Worm (Caenorhabditis elegans) whole organism, late embryonic: ENCODE data around the gene srg-36.

Source experiments
- C08G9.2 ChIP-seq: sonication (generic microtip); optimal IDR thresholded peaks from 2 replicates; lab custom pipeline; 2016; ENCODE audit warnings: mild to moderate bottlenecking, missing genetic modification characterization, moderate library complexity, missing compliant biosample characterization
- T23F11.4 ChIP-seq: fragments of 200-800 bp; sonication (Bioruptor generic); optimal IDR thresholded peaks from 2 replicates; lab custom pipeline; 2018; ENCODE audit warnings: mild to moderate bottlenecking, missing genetic modification characterization, missing compliant biosample characterization
- ahr-1 ChIP-seq: sonication (generic microtip); optimal IDR thresholded peaks from 2 replicates; lab custom pipeline; 2016; ENCODE audit warnings: missing genetic modification characterization, missing compliant biosample characterization
- ama-1 ChIP-seq: fragments of 150-350 bp; optimal IDR thresholded peaks from 2 replicates; lab custom pipeline; 2014
- ceh-14 ChIP-seq: sonication (generic microtip); optimal IDR thresholded peaks from 2 replicates; lab custom pipeline; 2016; ENCODE audit warnings: missing genotype, missing genetic modification characterization, missing compliant biosample characterization
- ceh-18 ChIP-seq: sonication (generic microtip); optimal IDR thresholded peaks from 2 replicates; lab custom pipeline; 2016; ENCODE audit warnings: missing genetic modification characterization, missing compliant biosample characterization
- ceh-2 ChIP-seq: sonication (generic microtip); optimal IDR thresholded peaks from 2 replicates; lab custom pipeline; 2016; ENCODE audit warnings: missing genotype, missing genetic modification characterization, missing compliant biosample characterization
- ceh-22 ChIP-seq: sonication (generic microtip); optimal IDR thresholded peaks from 2 replicates; lab custom pipeline; 2017; ENCODE audit warnings: missing biosample characterization, missing genetic modification characterization
- ceh-24 ChIP-seq: sonication (generic microtip); optimal IDR thresholded peaks from 2 replicates; lab custom pipeline; 2016; ENCODE audit warnings: mild to moderate bottlenecking, missing genetic modification characterization, missing compliant biosample characterization
- ceh-30 ChIP-seq: fragments of 150-350 bp; optimal IDR thresholded peaks from 2 replicates; lab custom pipeline; 2014; ENCODE audit warnings: missing biosample characterization, missing genetic modification characterization
- ceh-31 ChIP-seq: sonication (generic microtip); optimal IDR thresholded peaks from 2 replicates; lab custom pipeline; 2016; ENCODE audit warnings: missing genetic modification characterization, missing compliant biosample characterization
- ceh-34 ChIP-seq: sonication (generic microtip); optimal IDR thresholded peaks from 2 replicates; lab custom pipeline; 2016; ENCODE audit warnings: mild to moderate bottlenecking, missing genetic modification characterization, missing compliant biosample characterization
- ceh-45 ChIP-seq: fragments of 200-800 bp; sonication (Bioruptor generic); IDR thresholded peaks from 2 replicates; pipeline ENCODE4 v1.3.6; 2022; ENCODE audit warnings: missing genetic modification reagents, missing genetic modification characterization, missing compliant biosample characterization
- che-1 ChIP-seq: sonication (generic microtip); optimal IDR thresholded peaks from 2 replicates; lab custom pipeline; 2016; ENCODE audit warnings: mild to moderate bottlenecking, missing genetic modification characterization, missing compliant biosample characterization
- dmd-4 ChIP-seq: sonication (generic microtip); optimal IDR thresholded peaks from 2 replicates; lab custom pipeline; 2016; ENCODE audit warnings: borderline replicate concordance, missing genetic modification characterization, missing compliant biosample characterization
- elt-2 ChIP-seq: sonication (generic microtip); optimal IDR thresholded peaks from 2 replicates; lab custom pipeline; 2016; ENCODE audit warnings: missing genetic modification reagents, missing genetic modification characterization, missing compliant biosample characterization
- ets-4 ChIP-seq: sonication (generic microtip); optimal IDR thresholded peaks from 2 replicates; lab custom pipeline; 2016; ENCODE audit warnings: missing genetic modification characterization, missing compliant biosample characterization
- fkh-10 ChIP-seq: fragments of 150-350 bp; optimal IDR thresholded peaks from 2 replicates; lab custom pipeline; 2014; ENCODE audit warnings: missing biosample characterization, missing genetic modification reagents, missing genetic modification characterization
- hlh-30 ChIP-seq: sonication (generic microtip); optimal IDR thresholded peaks from 2 replicates; lab custom pipeline; 2017; ENCODE audit warnings: antibody characterized with exemption, missing genetic modification characterization, missing compliant biosample characterization; ENCODE audit not compliant: insufficient read depth
- hlh-8 ChIP-seq: sonication (generic microtip); optimal IDR thresholded peaks from 2 replicates; lab custom pipeline; 2016; ENCODE audit warnings: missing genotype, missing genetic modification characterization, missing compliant biosample characterization
- lim-6 ChIP-seq: sonication (generic microtip); optimal IDR thresholded peaks from 2 replicates; lab custom pipeline; 2016; ENCODE audit warnings: missing genetic modification characterization, missing compliant biosample characterization
- lin-11 ChIP-seq: fragments of 200-800 bp; sonication (Bioruptor generic); optimal IDR thresholded peaks from 2 replicates; lab custom pipeline; 2018; ENCODE audit warnings: mild to moderate bottlenecking, missing genetic modification characterization, missing compliant biosample characterization
- nhr-232 ChIP-seq: sonication (generic microtip); optimal IDR thresholded peaks from 2 replicates; lab custom pipeline; 2016; ENCODE audit warnings: missing genetic modification characterization, missing compliant biosample characterization
- odd-2 ChIP-seq: sonication (generic microtip); optimal IDR thresholded peaks from 2 replicates; lab custom pipeline; 2017; ENCODE audit warnings: antibody characterized with exemption, mild to moderate bottlenecking, missing genetic modification characterization, missing compliant biosample characterization
- pag-3 ChIP-seq: sonication (generic microtip); optimal IDR thresholded peaks from 2 replicates; lab custom pipeline; 2016; ENCODE audit warnings: missing compliant biosample characterization, missing genetic modification characterization, borderline replicate concordance
- pat-9 ChIP-seq: fragments of 200-800 bp; sonication (Bioruptor generic); optimal IDR thresholded peaks from 2 replicates; lab custom pipeline; 2018; ENCODE audit warnings: mild to moderate bottlenecking, missing genetic modification characterization, moderate library complexity, missing compliant biosample characterization
- pha-2 ChIP-seq: sonication (generic microtip); optimal IDR thresholded peaks from 2 replicates; lab custom pipeline; 2017; ENCODE audit warnings: mild to moderate bottlenecking, missing genetic modification characterization, missing compliant biosample characterization
- pha-4 ChIP-seq: fragments of 150-350 bp; optimal IDR thresholded peaks from 2 replicates; lab custom pipeline; 2018; ENCODE audit warnings: missing biosample characterization, missing genetic modification reagents, missing genetic modification characterization
- pqm-1 ChIP-seq: sonication (generic microtip); optimal IDR thresholded peaks from 2 replicates; lab custom pipeline; 2016; ENCODE audit warnings: missing genetic modification characterization, missing compliant biosample characterization
- pros-1 ChIP-seq: fragments of 150-350 bp; optimal IDR thresholded peaks from 2 replicates; lab custom pipeline; 2014; ENCODE audit warnings: missing biosample characterization, missing genetic modification reagents, missing genetic modification characterization
- ref-2 ChIP-seq: sonication (generic microtip); optimal IDR thresholded peaks from 2 replicates; lab custom pipeline; 2016; ENCODE audit warnings: missing genetic modification characterization, missing compliant biosample characterization
- rnt-1 ChIP-seq: sonication (generic microtip); optimal IDR thresholded peaks from 2 replicates; lab custom pipeline; 2016; ENCODE audit warnings: missing genetic modification characterization, missing compliant biosample characterization
- sdc-2 ChIP-seq: sonication (generic microtip); optimal IDR thresholded peaks from 2 replicates; lab custom pipeline; 2016; ENCODE audit warnings: missing genotype, missing genetic modification characterization, missing compliant biosample characterization
- sox-2 ChIP-seq: fragments of 200-800 bp; sonication (Bioruptor generic); IDR thresholded peaks from 2 replicates; pipeline ENCODE4 v1.3.6; 2022; ENCODE audit warnings: missing genetic modification reagents, missing genetic modification characterization, missing compliant biosample characterization
- sox-4 ChIP-seq: sonication (generic microtip); optimal IDR thresholded peaks from 2 replicates; lab custom pipeline; 2017; ENCODE audit warnings: mild to moderate bottlenecking, missing genetic modification characterization, inconsistent platforms, missing compliant biosample characterization
- tbx-2 ChIP-seq: sonication (generic microtip); optimal IDR thresholded peaks from 2 replicates; lab custom pipeline; 2016; ENCODE audit warnings: missing genetic modification characterization, missing compliant biosample characterization
- tbx-7 ChIP-seq: sonication (generic microtip); optimal IDR thresholded peaks from 2 replicates; lab custom pipeline; 2016; ENCODE audit warnings: missing genotype, missing genetic modification characterization, missing compliant biosample characterization
- unc-86 ChIP-seq: sonication (generic microtip); optimal IDR thresholded peaks from 2 replicates; lab custom pipeline; 2016; ENCODE audit warnings: missing genetic modification characterization, missing compliant biosample characterization
- zip-5 ChIP-seq: sonication (generic microtip); optimal IDR thresholded peaks from 2 replicates; lab custom pipeline; 2016; ENCODE audit warnings: missing genetic modification characterization, missing compliant biosample characterization
- ztf-16 ChIP-seq: sonication (generic microtip); optimal IDR thresholded peaks from 2 replicates; lab custom pipeline; 2017; ENCODE audit warnings: missing genetic modification characterization, missing compliant biosample characterization

Gene srg-36

DNA sequence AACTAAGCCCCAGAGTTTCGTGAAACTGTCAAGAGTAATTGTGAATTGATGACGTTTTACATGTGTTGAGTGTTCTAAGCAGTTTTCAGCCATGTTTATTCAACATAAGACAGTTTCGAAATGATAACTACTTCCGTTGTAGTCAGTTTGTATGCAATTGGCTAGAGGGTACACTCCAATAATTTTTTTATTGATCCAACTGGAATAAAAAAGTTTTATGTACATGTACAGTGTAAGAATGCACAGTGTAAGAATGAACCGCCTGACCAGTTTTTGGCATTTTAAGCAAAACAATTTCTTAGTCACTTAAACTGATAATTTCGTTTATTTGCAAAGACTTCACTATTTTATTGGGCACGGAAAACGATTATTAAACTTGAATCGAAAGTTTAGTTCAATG is 21.0 kb downstream of the srg-36 start:
- TF ChIP-seq odd-2 (tag; lab: Kevin White, UChicago), result no peak
- no peak for TF ChIP-seq fkh-10
- TF ChIP-seq ceh-24 (tag; lab: Kevin White, UChicago), result no peak
- no peak for TF ChIP-seq sdc-2 (tag; lab: Kevin White, UChicago)
- TF ChIP-seq hlh-8 (tag; lab: Kevin White, UChicago), result no peak
- no peak for TF ChIP-seq rnt-1 (tag; lab: Kevin White, UChicago)
- no peak for TF ChIP-seq pros-1 (tag; lab: Kevin White, UChicago)
- TF ChIP-seq dmd-4 (tag; lab: Kevin White, UChicago), result no peak
- no peak for TF ChIP-seq ama-1 (lab: Kevin White, UChicago)
- no peak for TF ChIP-seq C08G9.2 (tag; lab: Kevin White, UChicago)
- no peak for TF ChIP-seq ref-2
- no peak for TF ChIP-seq che-1 (tag; lab: Kevin White, UChicago)
- no peak for TF ChIP-seq unc-86 (tag; lab: Kevin White, UChicago)
- no peak for TF ChIP-seq sox-2 (GFP tag; lab: Robert Waterston, UW)

- no peak for TF ChIP-seq ref-2
- no peak for TF ChIP-seq pat-9 (tag; lab: Kevin White, UChicago)
- peak; percentile 75 for TF ChIP-seq elt-2 (tag; lab: Kevin White, UChicago)
- no peak for TF ChIP-seq pqm-1 (tag; lab: Kevin White, UChicago)
- no peak for TF ChIP-seq ztf-16 (tag; lab: Kevin White, UChicago)
These were observed 26.3 kb downstream of the srg-36 start, which contains the start of gene ceh-37 for ce11 chrX:14207942-14208341. TSS of gene ceh-37 (minus strand) at chrX:14208000.

DNA sequence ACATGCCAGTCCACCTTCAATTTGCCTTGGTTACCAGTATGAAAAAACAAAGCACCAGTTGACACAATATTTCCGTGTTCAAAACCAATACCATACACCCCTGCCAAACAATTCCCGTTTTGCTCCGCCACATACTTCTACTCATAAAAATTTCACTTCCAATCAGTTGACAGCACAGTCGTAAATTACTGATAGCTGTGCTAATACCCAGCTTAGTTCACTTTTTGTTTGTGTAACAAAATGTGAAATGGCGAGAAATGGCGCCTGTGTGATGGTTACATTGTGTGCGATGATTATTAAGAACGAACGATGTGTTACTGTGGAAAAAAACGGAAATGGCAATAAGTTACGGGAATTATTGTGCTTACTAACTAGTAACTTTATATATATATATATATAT is 27.9 kb downstream of the srg-36 start:
- TF ChIP-seq ceh-18 (tag; lab: Kevin White, UChicago) (no peak), ceh-14 (tag; lab: Kevin White, UChicago) (no peak), T23F11.4 (no peak), lim-6 (tag; lab: Kevin White, UChicago) (no peak), lin-11 (tag; lab: Kevin White, UChicago) (no peak), tbx-7 (tag; lab: Kevin White, UChicago) (no peak), ztf-16 (tag; lab: Kevin White, UChicago) (no peak), ceh-22 (tag; lab: Kevin White, UChicago) (no peak), pag-3 (no peak), ceh-45 (no peak), ceh-34 (tag; lab: Kevin White, UChicago) (no peak), hlh-30 (tag; lab: Kevin White, UChicago) (no peak), ceh-2 (no peak), fkh-10 (no peak), rnt-1 (tag; lab: Kevin White, UChicago) (no peak), tbx-2 (tag; lab: Kevin White, UChicago) (no peak)

DNA sequence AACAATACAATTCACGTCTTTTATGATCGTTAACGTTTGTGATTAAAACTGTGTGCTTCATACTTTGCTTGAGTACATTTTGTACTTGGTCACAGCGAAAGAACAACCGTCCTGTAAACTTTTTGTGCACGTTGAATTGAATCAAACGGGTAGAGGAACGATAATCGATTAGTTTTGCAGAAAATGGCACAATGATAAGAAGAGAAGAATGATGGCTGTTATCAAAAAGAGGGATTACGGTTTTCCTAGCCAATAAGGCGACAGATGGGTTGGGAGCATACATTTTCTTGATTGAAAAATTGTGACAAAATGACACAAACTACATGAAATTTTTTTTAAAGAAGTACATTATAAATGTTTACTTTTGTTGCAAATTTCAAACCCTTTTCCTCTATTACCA is 40.0 kb downstream of the srg-36 start:
- TF ChIP-seq elt-2 (tag; lab: Kevin White, UChicago), result peak; percentile 60
- no peak for TF ChIP-seq sox-4 (tag; lab: Kevin White, UChicago)

DNA sequence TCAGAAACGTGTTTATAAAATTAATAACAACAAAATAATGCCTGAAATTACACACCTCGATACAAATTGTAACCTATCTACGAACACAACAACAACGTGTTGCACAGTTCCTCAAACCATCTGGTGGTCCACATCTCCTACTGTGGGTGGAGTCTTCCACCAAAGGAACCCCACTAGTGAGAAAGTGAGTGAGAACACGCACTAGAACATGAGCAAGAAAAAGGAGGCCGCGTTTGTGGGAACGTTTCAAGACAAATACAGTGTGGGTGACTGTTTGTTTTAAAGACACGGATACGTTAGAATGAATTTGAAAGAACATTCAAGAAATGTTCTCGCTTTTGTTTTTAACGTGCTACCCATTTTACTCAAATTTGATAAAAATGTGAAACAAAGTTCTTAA is 47.8 kb downstream of the srg-36 start, which contains the start of gene ceh-36:
Gene ceh-36 (minus strand): TSS at position 101 of the 400 bp plus-strand sequence.
- TF ChIP-seq sdc-2 (tag; lab: Kevin White, UChicago) (no peak), ceh-30 (tag; lab: Kevin White, UChicago) (no peak)

DNA sequence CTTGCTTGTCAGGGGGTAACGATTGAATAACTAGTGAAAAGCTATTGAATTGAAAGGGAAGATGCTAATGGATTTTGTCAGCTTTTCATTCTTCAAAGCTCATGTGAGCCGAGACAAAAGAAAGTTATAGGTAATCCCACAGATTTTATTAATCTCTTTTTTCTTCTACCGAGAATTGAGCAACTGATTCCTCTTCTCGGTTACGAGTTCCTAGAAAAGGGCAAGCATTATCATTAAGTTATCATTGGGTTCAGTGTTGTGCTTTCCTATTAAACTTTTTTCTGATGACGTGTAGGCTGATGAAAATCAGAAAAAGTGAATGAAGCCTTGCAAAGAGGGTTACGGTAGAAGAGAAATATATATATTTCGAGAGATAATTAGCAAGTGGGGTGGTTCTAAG is 48.6 kb downstream of the srg-36 start:
- TF ChIP-seq rnt-1 (tag; lab: Kevin White, UChicago) (no peak), zip-5 (tag; lab: Kevin White, UChicago) (no peak), nhr-232 (no peak), pag-3 (no peak), hlh-30 (tag; lab: Kevin White, UChicago) (no peak), ahr-1 (tag; lab: Kevin White, UChicago) (no peak), ets-4 (no peak), ceh-34 (tag; lab: Kevin White, UChicago) (no peak), elt-2 (tag; lab: Kevin White, UChicago) (no peak), pha-2 (tag; lab: Kevin White, UChicago) (no peak), ceh-31 (tag; lab: Kevin White, UChicago) (no peak), ceh-18 (tag; lab: Kevin White, UChicago) (no peak), dmd-4 (tag; lab: Kevin White, UChicago) (no peak), pha-4 (no peak)
- TF ChIP-seq, all 69 proteins: peak for 0
